Fruit fly (Drosophila melanogaster): ENCODE data around the gene mtTFB1.

The mtTFB1 gene

DNA sequence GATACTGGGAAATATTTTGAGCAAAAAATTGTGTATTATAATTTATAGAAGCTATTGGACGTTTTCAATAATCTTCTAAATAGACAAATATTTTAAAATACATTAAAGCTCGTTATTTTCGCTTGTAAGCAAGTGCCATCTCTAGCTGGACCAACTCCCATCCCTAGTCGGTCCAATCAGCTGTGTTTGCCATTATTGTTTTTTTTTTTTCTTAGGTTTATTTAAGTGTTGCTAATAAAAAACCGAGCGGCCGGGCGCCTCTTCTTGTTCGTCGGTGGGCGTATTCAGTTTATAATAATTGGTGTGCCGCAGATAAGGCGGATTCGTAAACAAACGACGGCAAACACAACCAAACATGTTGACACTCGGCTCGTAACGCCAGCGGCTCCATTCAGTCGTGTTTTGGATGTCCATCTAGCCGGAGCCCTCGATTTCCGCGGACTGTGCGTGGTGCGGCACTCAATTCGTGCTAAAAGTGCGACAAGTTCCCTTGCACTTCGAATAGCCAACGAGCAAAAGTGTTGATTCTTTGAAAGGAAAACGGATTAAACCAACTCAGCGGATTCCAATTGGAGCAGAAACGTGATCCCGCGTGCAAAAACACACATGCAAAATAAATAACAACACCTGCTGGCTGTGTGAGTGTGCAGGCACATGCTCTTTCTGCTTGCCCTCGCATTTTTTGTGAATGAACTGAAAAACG lies 24.8 kb upstream of the mtTFB1 start, which contains the start of gene Sugb (continued):
- TF ChIP-seq luna (GFP tag; optimal IDR thresholded peaks at IDR 0.05) (no peak), Sry-δ (GFP tag; optimal IDR thresholded peaks at IDR 0.05) (peak; percentile 72), aop (GFP tag; IDR thresholded peaks at IDR 0.05) (no peak), slou (GFP tag; optimal IDR thresholded peaks at IDR 0.05) (no peak), eve (GFP tag; optimal IDR thresholded peaks at IDR 0.05) (no peak), vvl (GFP tag; IDR thresholded peaks at IDR 0.05) (peak; percentile 81), CG3163 (GFP tag; optimal IDR thresholded peaks at IDR 0.05) (peak; percentile 55), CG42726 (GFP tag; IDR thresholded peaks at IDR 0.05; ENCODE audit: partially characterized antibody) (no peak), CG6254 (GFP tag; optimal IDR thresholded peaks at IDR 0.05) (peak; percentile 0), zf30C (GFP tag; optimal IDR thresholded peaks at IDR 0.05) (no peak), gcm (GFP tag; optimal IDR thresholded peaks at IDR 0.05) (peak; percentile 59), wek (GFP tag; optimal IDR thresholded peaks at IDR 0.05) (peak; percentile 44), CG10147 (GFP tag; optimal IDR thresholded peaks at IDR 0.05) (peak; percentile 61), CG30431 (GFP tag; optimal IDR thresholded peaks at IDR 0.05) (no peak), chif (GFP tag; optimal IDR thresholded peaks at IDR 0.05) (peak; percentile 7 to 52), Dad (GFP tag; optimal IDR thresholded peaks at IDR 0.05) (peak; percentile 28), NfI (GFP tag; optimal IDR thresholded peaks at IDR 0.05) (peak; percentile 59), Ptx1 (GFP tag; IDR thresholded peaks at IDR 0.05) (peak; percentile 56; the same call in 1 of the 2 replicates), wor (GFP tag; IDR thresholded peaks at IDR 0.05) (no peak), cad (GFP tag; optimal IDR thresholded peaks at IDR 0.05) (no peak), Hsf (GFP tag; optimal IDR thresholded peaks at IDR 0.05) (peak; percentile 70), lola (GFP tag; optimal IDR thresholded peaks at IDR 0.05) (peak in 1 of 3 experiments; percentile 5), Tbp (GFP tag; optimal IDR thresholded peaks at IDR 0.05) (no peak), nerfin-1 (tag; optimal IDR thresholded peaks at IDR 0.05) (no peak), zen2 (GFP tag; IDR thresholded peaks at IDR 0.05; ENCODE audit: partially characterized antibody) (no peak; the same call in 2 of the 3 replicates), dysf (GFP tag; IDR thresholded peaks at IDR 0.05) (peak; percentile 66; the same call in 1 of the 3 replicates), otp (GFP tag; IDR thresholded peaks at IDR 0.05) (no peak), chinmo (GFP tag; IDR thresholded peaks at IDR 0.05; ENCODE audit: partially characterized antibody) (0 out of 4 replicates have a peak, but pooled peaks have one; percentile 62), tup (GFP tag; optimal IDR thresholded peaks at IDR 0.05) (peak; percentile 7), CG43689 (GFP tag; IDR thresholded peaks at IDR 0.05) (no peak), CG14710 (tag; optimal IDR thresholded peaks at IDR 0.05) (peak; percentile 23), unpg (GFP tag; optimal IDR thresholded peaks at IDR 0.05) (peak; percentile 63), mam (GFP tag; optimal IDR thresholded peaks at IDR 0.05) (peak; percentile 79), CG9932 (GFP tag; IDR thresholded peaks at IDR 0.05) (no peak), gsb-n (tag; optimal IDR thresholded peaks at IDR 0.05) (no peak), Optix (GFP tag; IDR thresholded peaks at IDR 0.05) (no peak; the same call in 2 of the 3 replicates), CG7839 (tag; optimal IDR thresholded peaks at IDR 0.05) (peak; percentile 67), vfl (GFP tag; optimal IDR thresholded peaks at IDR 0.05) (peak; percentile 15), ind (GFP tag; optimal IDR thresholded peaks at IDR 0.05) (peak; percentile 1), Nf-YC (tag; optimal IDR thresholded peaks at IDR 0.05) (peak; percentile 64), CG15514 (GFP tag; optimal IDR thresholded peaks at IDR 0.05) (peak; percentile 74), Bdp1 (GFP tag; optimal IDR thresholded peaks at IDR 0.05) (peak; percentile 35), Usf (GFP tag; optimal IDR thresholded peaks at IDR 0.05) (no peak), CG10321 (GFP tag; IDR thresholded peaks at IDR 0.05) (no peak), Poxn (GFP tag; IDR thresholded peaks at IDR 0.05) (no peak), CG8765 (GFP tag; IDR thresholded peaks at IDR 0.05) (no peak), bcd (GFP tag; optimal IDR thresholded peaks at IDR 0.05) (no peak), CG10366 (GFP tag; IDR thresholded peaks at IDR 0.05) (peak; percentile 40; the same call in 1 of the 2 replicates), CG1647 (GFP tag; optimal IDR thresholded peaks at IDR 0.05) (peak; percentile 73), HLHmδ (GFP tag; optimal IDR thresholded peaks at IDR 0.05) (no peak)

Measured in whole organism, embryonic.